Fruit fly (Drosophila melanogaster): ENCODE measurements around the gene GAPcenA.

dm6 chr3L:8358138-8358537 is 11.8 kb downstream of the GAPcenA start:
- TF ChIP-seq CG8478 (optimal IDR thresholded peaks at IDR 0.05) (no peak), pan (optimal IDR thresholded peaks at IDR 0.05) (no peak), psq (optimal IDR thresholded peaks at IDR 0.05) (no peak), Dll (optimal IDR thresholded peaks at IDR 0.05) (no peak)

All from whole organism.